Fruit fly (Drosophila melanogaster) whole organism, pupa: Measurements from ENCODE around the gene Nepl15.

ENCODE experiments used
- CG10348 ChIP-seq: fragments of 200-800 bp; sonication (Bioruptor generic); IDR thresholded peaks from 2 replicates; pipeline ENCODE4 v1.3.6; 2022; ENCODE audit warnings: missing biosample characterization, missing genetic modification characterization
- CG12605 ChIP-seq: fragments of 200-800 bp; sonication (Bioruptor generic); IDR thresholded peaks from 2 replicates; pipeline ENCODE4 v1.3.6; 2022; ENCODE audit warnings: missing biosample characterization, missing genetic modification characterization
- CG13204 ChIP-seq: fragments of 200-800 bp; sonication (Bioruptor generic); optimal IDR thresholded peaks from 2 replicates; lab custom pipeline; 2018; ENCODE audit warnings: missing biosample characterization, mild to moderate bottlenecking, missing genetic modification characterization, moderate library complexity
- EcR ChIP-seq: fragments of 200-800 bp; sonication (Bioruptor generic); optimal IDR thresholded peaks from 3 replicates; lab custom pipeline; 2019; ENCODE audit warnings: missing biosample characterization, missing genetic modification characterization, mild to moderate bottlenecking, moderate library complexity, missing genetic modification reagents
- Pif1A ChIP-seq: fragments of 200-800 bp; sonication (Bioruptor generic); optimal IDR thresholded peaks from 3 replicates; lab custom pipeline; 2016; ENCODE audit warnings: missing biosample characterization, missing genetic modification characterization

DNA sequence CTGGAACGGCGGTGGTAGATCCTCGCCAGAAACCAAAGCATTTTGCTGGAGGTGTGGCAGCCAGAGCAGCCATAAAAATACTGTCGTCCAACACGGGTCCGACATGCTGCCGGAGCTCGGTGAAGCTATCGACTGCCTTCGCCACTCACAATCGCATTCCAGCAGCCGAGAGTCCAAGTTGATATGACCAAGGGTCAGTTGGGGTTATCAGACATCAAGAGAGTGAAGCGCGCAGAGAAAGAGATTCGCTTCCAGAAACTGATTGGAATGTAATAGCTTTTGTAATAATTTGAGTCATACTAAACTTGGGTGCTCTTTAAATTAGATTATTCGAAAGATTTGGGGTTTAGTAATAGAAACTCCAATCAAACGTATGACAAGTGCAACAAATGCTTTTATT is 2.4 kb downstream of the Nepl15 start, which contains the start of gene Nepl14:
- TF ChIP-seq CG10348 (no peak), Pif1A (GFP tag; lab: Kevin White, UChicago) (no peak), CG12605 (no peak), EcR (GFP tag; lab: Kevin White, UChicago) (no peak), CG13204 (GFP tag; lab: Kevin White, UChicago) (no peak)
